Worm (Caenorhabditis elegans) whole organism, mixed stage, embryonic: ENCODE results near the gene K08F8.7.

ENCODE experiments used
- blmp-1 ChIP-seq: fragments of 150-350 bp; optimal IDR thresholded peaks from 2 replicates; lab custom pipeline; 2014; ENCODE audit warnings: missing biosample characterization, missing genetic modification characterization
- ces-1 ChIP-seq: fragments of 150-350 bp; optimal IDR thresholded peaks from 2 replicates; lab custom pipeline; 2014; ENCODE audit warnings: missing biosample characterization, missing genetic modification reagents, missing genetic modification characterization
- elt-1 ChIP-seq: sonication (generic microtip); optimal IDR thresholded peaks from 2 replicates; lab custom pipeline; 2017; ENCODE audit warnings: missing genetic modification characterization, mild to moderate bottlenecking, missing compliant biosample characterization, antibody characterized with exemption, moderate library complexity, borderline replicate concordance; ENCODE audit not compliant: insufficient read depth
- elt-3 ChIP-seq: fragments of 150-350 bp; optimal IDR thresholded peaks from 2 replicates; lab custom pipeline; 2014; ENCODE audit warnings: missing biosample characterization, missing genetic modification characterization
- flh-1 ChIP-seq: fragments of 200-800 bp; sonication (Bioruptor generic); optimal IDR thresholded peaks from 2 replicates; lab custom pipeline; 2018; ENCODE audit warnings: mild to moderate bottlenecking, missing genetic modification characterization, moderate library complexity, missing compliant biosample characterization
- lin-13 ChIP-seq: fragments of 150-350 bp; optimal IDR thresholded peaks from 2 replicates; lab custom pipeline; 2014; ENCODE audit warnings: missing biosample characterization, missing genetic modification characterization
- mab-5 ChIP-seq: fragments of 150-350 bp; optimal IDR thresholded peaks from 2 replicates; lab custom pipeline; 2014; ENCODE audit warnings: missing biosample characterization, missing genetic modification characterization
- nhr-237 ChIP-seq: fragments of 150-350 bp; optimal IDR thresholded peaks from 2 replicates; lab custom pipeline; 2014; ENCODE audit warnings: missing biosample characterization, missing genetic modification characterization
- nhr-28 ChIP-seq: fragments of 150-350 bp; optimal IDR thresholded peaks from 2 replicates; lab custom pipeline; 2014; ENCODE audit warnings: missing biosample characterization, missing genetic modification characterization
- pha-4 ChIP-seq: fragments of 150-350 bp; optimal IDR thresholded peaks from 2 replicates; lab custom pipeline; 2018; ENCODE audit warnings: missing biosample characterization, missing genetic modification reagents, missing genetic modification characterization
- sem-2 ChIP-seq: fragments of 200-800 bp; sonication (Bioruptor generic); optimal IDR thresholded peaks from 2 replicates; lab custom pipeline; 2018; ENCODE audit warnings: mild to moderate bottlenecking, missing genetic modification characterization, missing compliant biosample characterization
- snpc-4 ChIP-seq: fragments of 150-350 bp; optimal IDR thresholded peaks from 2 replicates; lab custom pipeline; 2014; ENCODE audit warnings: missing biosample characterization, missing genetic modification characterization
- unc-39 ChIP-seq: fragments of 150-350 bp; optimal IDR thresholded peaks from 2 replicates; lab custom pipeline; 2014; ENCODE audit warnings: missing biosample characterization, missing genetic modification characterization
- ztf-11 ChIP-seq: fragments of 150-350 bp; optimal IDR thresholded peaks from 2 replicates; lab custom pipeline; 2014; ENCODE audit warnings: missing biosample characterization, missing genetic modification characterization

DNA sequence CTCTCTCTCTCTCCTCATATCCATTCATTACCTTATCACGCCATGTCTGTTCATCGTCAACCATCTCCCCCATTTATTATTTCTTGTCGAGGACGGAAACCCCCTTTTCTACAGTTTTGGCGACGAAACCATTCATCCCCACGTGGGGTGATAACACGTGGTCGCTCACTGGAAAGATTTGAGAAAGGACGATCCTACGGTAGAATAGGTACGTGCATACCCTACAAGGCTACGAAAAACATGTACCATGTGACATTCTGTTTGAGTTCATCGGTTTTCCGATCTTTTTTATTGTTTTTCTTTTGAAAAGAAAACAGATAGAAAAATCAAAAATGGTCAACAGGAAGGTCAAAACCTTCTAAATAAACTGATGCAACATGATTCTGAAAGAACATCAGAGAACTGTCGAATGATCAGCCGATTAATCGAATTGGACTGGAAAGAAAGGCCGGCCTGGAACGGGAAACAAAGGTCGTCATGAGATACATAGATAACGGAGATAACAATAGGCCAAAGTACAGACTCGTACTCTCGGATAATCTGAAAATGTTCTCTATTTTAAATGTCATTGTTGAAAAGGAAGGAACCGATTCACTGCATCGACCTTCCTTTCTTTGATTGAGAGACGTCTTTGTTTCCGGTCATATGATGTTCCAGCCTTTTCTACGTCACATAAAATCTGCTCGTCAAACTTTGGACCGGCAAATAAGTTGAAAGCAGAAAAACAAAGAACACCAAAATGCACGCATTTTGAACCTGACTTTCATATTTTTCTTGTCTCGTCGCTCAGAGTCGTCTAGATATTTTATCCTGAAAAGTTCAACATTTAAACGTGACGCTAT lies 12.9 kb downstream of the K08F8.7 start:
- TF ChIP-seq flh-1 (GFP tag; lab: Kevin White, UChicago) (no peak), ces-1 (no peak), lin-13 (tag; lab: Kevin White, UChicago) (no peak), elt-3 (tag; lab: Kevin White, UChicago) (no peak), pha-4 (no peak), nhr-28 (tag; lab: Kevin White, UChicago) (no peak), snpc-4 (tag; lab: Kevin White, UChicago) (no peak), mab-5 (tag; lab: Kevin White, UChicago) (no peak), elt-1 (tag; lab: Kevin White, UChicago) (no peak), sem-2 (GFP tag; lab: Kevin White, UChicago) (no peak), ztf-11 (tag; lab: Kevin White, UChicago) (no peak), nhr-237 (tag; lab: Kevin White, UChicago) (no peak), blmp-1 (no peak), unc-39 (no peak)
